Worm (Caenorhabditis elegans): ENCODE data around the gene clec-51.

clec-51 gene

ce11 chrIV:8113161-8113560 is 50.4 kb downstream of the clec-51 start, which contains the start of gene Y42H9AR.1:
TSS of gene Y42H9AR.1 (plus strand) at chrIV:8113393.
- TF ChIP-seq unc-62 (GFP tag; optimal IDR thresholded peaks at IDR 0.05), result no peak

ce11 chrIV:8112646-8113045 is 51.0 kb downstream of the clec-51 start:
- TF ChIP-seq unc-62 (GFP tag; optimal IDR thresholded peaks at IDR 0.05), result no peak

ce11 chrIV:8112187-8112586 is 51.4 kb downstream of the clec-51 start, which contains the start of gene Y42H9AR.4:
TSS of gene Y42H9AR.4 (minus strand) at chrIV:8112218.
- no peak for TF ChIP-seq unc-62 (GFP tag; optimal IDR thresholded peaks at IDR 0.05)

Data from whole organism, dauer.